Fruit fly (Drosophila melanogaster): ENCODE measurements around the gene rau.

DNA sequence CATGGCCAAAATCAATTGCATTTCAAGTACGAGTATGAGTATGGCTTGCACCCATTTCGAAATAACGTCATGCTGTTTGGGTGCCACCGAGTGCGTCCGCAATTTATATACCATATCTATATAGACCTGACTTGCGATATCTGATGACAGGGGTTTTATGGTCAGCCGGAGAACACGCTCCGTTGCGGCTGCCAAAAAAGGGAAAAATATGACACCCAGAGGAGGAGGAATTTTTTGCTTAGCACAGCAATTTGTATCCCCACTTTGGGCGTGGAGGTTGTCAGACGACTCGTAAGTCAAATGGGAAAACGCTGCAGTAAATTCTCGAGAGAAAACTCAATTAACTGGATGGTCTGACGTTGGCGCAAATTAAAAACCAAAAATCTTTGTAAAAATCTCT lies 22.5 kb downstream of the rau start:
- no peak for TF ChIP-seq CG3919 (GFP tag; optimal IDR thresholded peaks at IDR 0.05)
- TF ChIP-seq CG6808 (GFP tag; optimal IDR thresholded peaks at IDR 0.05), result no peak
- TF ChIP-seq Blimp-1 (GFP tag; optimal IDR thresholded peaks at IDR 0.05), result no peak
- TF ChIP-seq Hr39 (GFP tag; optimal IDR thresholded peaks at IDR 0.05), result no peak
- no peak for TF ChIP-seq esn (GFP tag; optimal IDR thresholded peaks at IDR 0.05)
- TF ChIP-seq CG11902 (GFP tag; optimal IDR thresholded peaks at IDR 0.05), result no peak
- TF ChIP-seq OdsH (GFP tag; optimal IDR thresholded peaks at IDR 0.05), result no peak
- TF ChIP-seq CG34406 (GFP tag; optimal IDR thresholded peaks at IDR 0.05), result no peak
- no peak for TF ChIP-seq CG8632 (GFP tag; optimal IDR thresholded peaks at IDR 0.05)
- no peak for TF ChIP-seq Ets21C (GFP tag; optimal IDR thresholded peaks at IDR 0.05)
- no peak for TF ChIP-seq ss (GFP tag; optimal IDR thresholded peaks at IDR 0.05)
- TF ChIP-seq CG8319 (GFP tag; optimal IDR thresholded peaks at IDR 0.05), result no peak

All from whole organism, prepupa.